Worm (Caenorhabditis elegans) whole organism, L4/young adult: ENCODE measurements around the gene rab-6.2.
A peak's percentile ranks its signal among the peaks of the same experiment; 100 is the strongest.

ENCODE experiments used
- W03F9.2 ChIP-seq: fragments of 150-350 bp; optimal IDR thresholded peaks from 2 replicates; lab custom pipeline; 2014; ENCODE audit warnings: missing biosample characterization, missing genetic modification characterization
- dao-5 ChIP-seq: sonication (generic microtip); optimal IDR thresholded peaks from 2 replicates; lab custom pipeline; 2016; ENCODE audit warnings: missing genotype, missing genetic modification characterization, moderate library complexity, missing compliant biosample characterization
- him-1 ChIP-seq: sonication (generic microtip); optimal IDR thresholded peaks from 2 replicates; lab custom pipeline; 2016; ENCODE audit warnings: missing genotype, missing genetic modification reagents, missing genetic modification characterization, missing compliant biosample characterization

rab-6.2 gene

ce11 chrX:17221873-17222525 lies at the start of gene rab-6.2:
TSS of gene rab-6.2 (plus strand) at chrX:17222475.
- TF ChIP-seq him-1 (tag; lab: Kevin White, UChicago) (no peak), W03F9.2 (tag; lab: Kevin White, UChicago) (no peak), dao-5 (tag; lab: Kevin White, UChicago) (no peak)

- TF ChIP-seq dao-5 (tag; lab: Kevin White, UChicago) (no peak), W03F9.2 (tag; lab: Kevin White, UChicago) (no peak), him-1 (tag; lab: Kevin White, UChicago) (no peak)
These were observed 45.6 kb upstream of the rab-6.2 start, which contains the start of gene B0302.4 for ce11 chrX:17176677-17177076. TSS of gene B0302.4 (minus strand) at chrX:17176777.

- TF ChIP-seq dao-5 (tag; lab: Kevin White, UChicago) = no peak
- TF ChIP-seq him-1 (tag; lab: Kevin White, UChicago) = no peak
- TF ChIP-seq W03F9.2 (tag; lab: Kevin White, UChicago) = no peak
These were observed 44.0 kb upstream of the rab-6.2 start, which contains the start of gene B0302.2 for ce11 chrX:17178239-17178638. TSS of gene B0302.2 (plus strand) at chrX:17178539.

ce11 chrX:17180135-17180534 lies 42.1 kb upstream of the rab-6.2 start:
- TF ChIP-seq dao-5 (tag; lab: Kevin White, UChicago) (no peak), W03F9.2 (tag; lab: Kevin White, UChicago) (no peak), him-1 (tag; lab: Kevin White, UChicago) (no peak)

- TF ChIP-seq W03F9.2 (tag; lab: Kevin White, UChicago) (peak; percentile 62), dao-5 (tag; lab: Kevin White, UChicago) (no peak), him-1 (tag; lab: Kevin White, UChicago) (no peak)
These were observed 41.1 kb upstream of the rab-6.2 start for ce11 chrX:17181220-17181619.

ce11 chrX:17184363-17184762 lies 37.9 kb upstream of the rab-6.2 start:
- no peak for TF ChIP-seq him-1 (tag; lab: Kevin White, UChicago)
- TF ChIP-seq dao-5 (tag; lab: Kevin White, UChicago) = no peak
- peak; percentile 58 for TF ChIP-seq W03F9.2 (tag; lab: Kevin White, UChicago)

- no peak for TF ChIP-seq W03F9.2 (tag; lab: Kevin White, UChicago)
- no peak for TF ChIP-seq him-1 (tag; lab: Kevin White, UChicago)
- TF ChIP-seq dao-5 (tag; lab: Kevin White, UChicago) = no peak
These were observed 36.4 kb upstream of the rab-6.2 start, which contains the start of gene sid-3 for ce11 chrX:17185696-17186430. TSS of gene sid-3 (plus strand) at chrX:17186380.

- TF ChIP-seq W03F9.2 (tag; lab: Kevin White, UChicago) (no peak), him-1 (tag; lab: Kevin White, UChicago) (no peak), dao-5 (tag; lab: Kevin White, UChicago) (no peak)
These were observed 27.2 kb upstream of the rab-6.2 start, which contains the start of gene B0302.5 for ce11 chrX:17195080-17195479. TSS of gene B0302.5 (minus strand) at chrX:17195137.

ce11 chrX:17197824-17198223 lies 24.5 kb upstream of the rab-6.2 start:
- no peak for TF ChIP-seq dao-5 (tag; lab: Kevin White, UChicago)
- TF ChIP-seq him-1 (tag; lab: Kevin White, UChicago) = no peak
- TF ChIP-seq W03F9.2 (tag; lab: Kevin White, UChicago) = no peak

ce11 chrX:17203399-17203798 lies 18.9 kb upstream of the rab-6.2 start:
- TF ChIP-seq him-1 (tag; lab: Kevin White, UChicago) (no peak), dao-5 (tag; lab: Kevin White, UChicago) (no peak), W03F9.2 (tag; lab: Kevin White, UChicago) (no peak)

- TF ChIP-seq dao-5 (tag; lab: Kevin White, UChicago) (no peak), him-1 (tag; lab: Kevin White, UChicago) (no peak), W03F9.2 (tag; lab: Kevin White, UChicago) (no peak)
These were observed 16.4 kb upstream of the rab-6.2 start for ce11 chrX:17205853-17206252.

- no peak for TF ChIP-seq him-1 (tag; lab: Kevin White, UChicago)
- no peak for TF ChIP-seq dao-5 (tag; lab: Kevin White, UChicago)
- TF ChIP-seq W03F9.2 (tag; lab: Kevin White, UChicago) = no peak
These were observed 13.0 kb upstream of the rab-6.2 start, which contains the start of gene T08G2.2 for ce11 chrX:17209265-17209664. TSS of gene T08G2.2 (minus strand) at chrX:17209365.

- TF ChIP-seq dao-5 (tag; lab: Kevin White, UChicago) = no peak
- no peak for TF ChIP-seq W03F9.2 (tag; lab: Kevin White, UChicago)
- TF ChIP-seq him-1 (tag; lab: Kevin White, UChicago) = no peak
These were observed 10.8 kb upstream of the rab-6.2 start for ce11 chrX:17211513-17211912.
